Worm (Caenorhabditis elegans) whole organism, L4 larva: Measurements from ENCODE around the gene C50F4.10.

ENCODE experiments used
- F26F4.8 ChIP-seq: fragments of 200-800 bp; sonication (Bioruptor generic); conservative IDR thresholded peaks from 2 replicates; pipeline ENCODE4 v1.3.6; 2022; ENCODE audit warnings: missing genetic modification characterization, missing compliant biosample characterization
- R02D3.7 ChIP-seq: fragments of 150-350 bp; sonication (generic microtip); optimal IDR thresholded peaks from 3 replicates; lab custom pipeline; 2014; ENCODE audit warnings: missing biosample characterization, missing genetic modification characterization
- Y75B8A.6 ChIP-seq: fragments of 200-800 bp; sonication (Bioruptor generic); IDR thresholded peaks from 2 replicates; pipeline ENCODE4 v1.3.6; 2022; ENCODE audit warnings: missing genetic modification reagents, missing genetic modification characterization, missing compliant biosample characterization
- aly-2 ChIP-seq: sonication (generic microtip); optimal IDR thresholded peaks from 2 replicates; lab custom pipeline; 2018; ENCODE audit warnings: missing biosample characterization, missing genetic modification characterization
- attf-4 ChIP-seq: sonication (generic microtip); optimal IDR thresholded peaks from 3 replicates; lab custom pipeline; 2017; ENCODE audit warnings: missing biosample characterization, missing genetic modification characterization
- ceh-62 ChIP-seq: sonication (generic microtip); optimal IDR thresholded peaks from 2 replicates; lab custom pipeline; 2017; ENCODE audit warnings: missing biosample characterization, missing genetic modification characterization
- ces-1 ChIP-seq: fragments of 150-350 bp; sonication (generic microtip); optimal IDR thresholded peaks from 4 replicates; lab custom pipeline; 2014; ENCODE audit warnings: missing biosample characterization, missing genetic modification reagents, missing genetic modification characterization
- daf-12 ChIP-seq: fragments of 150-350 bp; optimal IDR thresholded peaks from 2 replicates; lab custom pipeline; 2014; ENCODE audit warnings: missing biosample characterization, missing genetic modification reagents, missing genetic modification characterization
- daf-16 ChIP-seq, 3 experiments: sonication (generic microtip); optimal IDR thresholded peaks; 2 replicates each; lab custom pipeline; 2016 to 2017; ENCODE audit warnings: missing genetic modification characterization in 3 of 3, missing genetic modification reagents in 3 of 3, mild to moderate bottlenecking in 2 of 3, missing compliant biosample characterization in 2 of 3, missing biosample characterization in 1 of 3, moderate library complexity in 1 of 3
- dmd-6 ChIP-seq: fragments of 200-800 bp; sonication (Bioruptor generic); IDR thresholded peaks from 2 replicates; pipeline ENCODE4 v1.3.6; 2022; ENCODE audit warnings: missing genetic modification reagents, missing genetic modification characterization, missing compliant biosample characterization
- dmd-8 ChIP-seq: fragments of 200-800 bp; sonication (Bioruptor generic); IDR thresholded peaks from 2 replicates; pipeline ENCODE4 v1.3.6; 2022; ENCODE audit warnings: missing genetic modification characterization, missing compliant biosample characterization
- dmd-9 ChIP-seq: fragments of 200-800 bp; sonication (Bioruptor generic); IDR thresholded peaks from 2 replicates; pipeline ENCODE4 v1.3.6; 2022; ENCODE audit warnings: missing genetic modification reagents, missing genetic modification characterization, missing compliant biosample characterization
- dve-1 ChIP-seq: sonication (generic microtip); optimal IDR thresholded peaks from 2 replicates; lab custom pipeline; 2017; ENCODE audit warnings: antibody characterized with exemption, mild to moderate bottlenecking, missing genetic modification characterization, missing compliant biosample characterization; ENCODE audit not compliant: insufficient read depth
- fos-1 ChIP-seq: fragments of 150-350 bp; optimal IDR thresholded peaks from 2 replicates; lab custom pipeline; 2014; ENCODE audit warnings: missing biosample characterization, missing genetic modification characterization
- hif-1 ChIP-seq, 2 experiments: sonication (generic microtip); optimal IDR thresholded peaks; 2 replicates each; lab custom pipeline; 2016 to 2017; ENCODE audit warnings: missing compliant biosample characterization in 2 of 2, missing genetic modification characterization in 2 of 2, missing genetic modification reagents in 2 of 2, missing genotype in 2 of 2, mild to moderate bottlenecking in 1 of 2
- lim-7 ChIP-seq: fragments of 200-800 bp; sonication (Bioruptor generic); IDR thresholded peaks from 2 replicates; pipeline ENCODE4 v1.3.6; 2022; ENCODE audit warnings: missing genetic modification characterization, missing compliant biosample characterization
- lin-39 ChIP-seq: fragments of 150-350 bp; optimal IDR thresholded peaks from 2 replicates; lab custom pipeline; 2014; ENCODE audit warnings: missing biosample characterization, missing genetic modification reagents, missing genetic modification characterization
- madf-5 ChIP-seq, 2 experiments: fragments of 200-800 bp; sonication (Bioruptor generic); IDR thresholded peaks; 2 replicates each; pipeline ENCODE4 v1.3.6; 2022; ENCODE audit warnings: missing compliant biosample characterization in 2 of 2, missing genetic modification characterization in 2 of 2
- mxl-2 ChIP-seq: fragments of 200-800 bp; sonication (Bioruptor generic); conservative IDR thresholded peaks from 2 replicates; pipeline ENCODE4 v1.3.6; 2022; ENCODE audit warnings: missing genetic modification reagents, missing genetic modification characterization, missing compliant biosample characterization
- mxl-3 ChIP-seq: fragments of 200-800 bp; sonication (Bioruptor generic); optimal IDR thresholded peaks from 2 replicates; lab custom pipeline; 2018; ENCODE audit warnings: mild to moderate bottlenecking, missing genetic modification characterization, missing compliant biosample characterization
- nhr-102 ChIP-seq: sonication (generic microtip); optimal IDR thresholded peaks from 2 replicates; lab custom pipeline; 2016; ENCODE audit warnings: mild to moderate bottlenecking, missing genetic modification characterization, moderate library complexity, missing compliant biosample characterization
- nhr-237 ChIP-seq: sonication (generic microtip); optimal IDR thresholded peaks from 2 replicates; lab custom pipeline; 2017; ENCODE audit warnings: missing biosample characterization, missing genetic modification characterization
- nhr-25 ChIP-seq: sonication (generic microtip); optimal IDR thresholded peaks from 2 replicates; lab custom pipeline; 2017; ENCODE audit warnings: missing genetic modification characterization, mild to moderate bottlenecking, missing compliant biosample characterization, antibody characterized with exemption, moderate library complexity, borderline replicate concordance; ENCODE audit not compliant: insufficient read depth
- nhr-28 ChIP-seq: fragments of 150-350 bp; optimal IDR thresholded peaks from 2 replicates; lab custom pipeline; 2014; ENCODE audit warnings: missing biosample characterization, missing genetic modification characterization
- nhr-41 ChIP-seq: fragments of 200-800 bp; sonication (Bioruptor generic); IDR thresholded peaks from 2 replicates; pipeline ENCODE4 v1.3.6; 2022; ENCODE audit warnings: missing genetic modification reagents, missing genetic modification characterization, missing compliant biosample characterization
- nhr-76 ChIP-seq: fragments of 150-350 bp; optimal IDR thresholded peaks from 2 replicates; lab custom pipeline; 2014; ENCODE audit warnings: missing biosample characterization, missing genetic modification characterization
- pha-4 ChIP-seq, 2 experiments: fragments of 150-350 bp in 1 of 2; fragments of 200-800 bp in 1 of 2; sonication (Bioruptor generic) in 1 of 2; IDR thresholded peaks in 1 of 2; optimal IDR thresholded peaks in 1 of 2; 2 replicates each; pipeline versions ENCODE4 v1.3.6 to Lab custom; 2014 to 2022; ENCODE audit warnings: missing genetic modification characterization in 2 of 2, missing genetic modification reagents in 2 of 2, missing biosample characterization in 1 of 2, missing compliant biosample characterization in 1 of 2
- rbr-2 ChIP-seq: sonication (generic microtip); optimal IDR thresholded peaks from 2 replicates; lab custom pipeline; 2016; ENCODE audit warnings: missing genotype, missing genetic modification characterization, missing compliant biosample characterization
- saeg-2 ChIP-seq: fragments of 200-800 bp; sonication (Bioruptor generic); IDR thresholded peaks from 2 replicates; pipeline ENCODE4 v1.3.6; 2022; ENCODE audit warnings: missing genetic modification reagents, missing genetic modification characterization, missing compliant biosample characterization
- set-16 ChIP-seq: fragments of 200-800 bp; sonication (Bioruptor generic); IDR thresholded peaks from 2 replicates; pipeline ENCODE4 v1.3.6; 2022; ENCODE audit warnings: missing genetic modification reagents, missing genetic modification characterization, missing compliant biosample characterization
- unc-39 ChIP-seq: sonication (generic microtip); optimal IDR thresholded peaks from 2 replicates; lab custom pipeline; 2017; ENCODE audit warnings: missing biosample characterization, missing genetic modification characterization
- unc-62 ChIP-seq, 3 experiments: fragments of 150-350 bp in 1 of 3; sonication (generic microtip); optimal IDR thresholded peaks in 2 of 3; peaks in 1 of 3; 1 replicate in 1 of 3; 2 replicates in 2 of 3; lab custom pipeline; 2014 to 2017; ENCODE audit warnings: missing biosample characterization in 3 of 3, missing genetic modification characterization in 3 of 3, missing genetic modification reagents in 3 of 3, missing genotype in 1 of 3
- zag-1 ChIP-seq: fragments of 150-350 bp; optimal IDR thresholded peaks from 2 replicates; lab custom pipeline; 2014; ENCODE audit warnings: missing biosample characterization, missing genetic modification characterization
- zip-11 ChIP-seq: fragments of 200-800 bp; sonication (Bioruptor generic); IDR thresholded peaks from 2 replicates; pipeline ENCODE4 v1.3.6; 2022; ENCODE audit warnings: missing genetic modification characterization, missing compliant biosample characterization
- ztf-7 ChIP-seq: fragments of 150-350 bp; optimal IDR thresholded peaks from 2 replicates; lab custom pipeline; 2014; ENCODE audit warnings: missing biosample characterization, missing genetic modification characterization

C50F4.10 gene

ce11 chrV:9531477-9531876, at the start of gene C50F4.10, which contains the start of gene pfk-1.2:
C50F4.10 (minus strand) TSS chrV:9531577.
pfk-1.2 (plus strand) TSS chrV:9531801.
- TF ChIP-seq rbr-2 (no peak), madf-5 (GFP tag; IDR thresholded peaks at IDR 0.05; lab: Robert Waterston, UW) (no peak), F26F4.8 (GFP tag; lab: Robert Waterston, UW) (no peak), zip-11 (GFP tag; lab: Robert Waterston, UW) (no peak), nhr-102 (tag; lab: Kevin White, UChicago) (no peak), saeg-2 (GFP tag; lab: Robert Waterston, UW) (no peak), hif-1 (tag; optimal IDR thresholded peaks at IDR 0.05; lab: Kevin White, UChicago) (no peak), R02D3.7 (no peak), nhr-41 (GFP tag; lab: Robert Waterston, UW) (no peak), ces-1 (no peak), aly-2 (no peak), fos-1 (tag; lab: Kevin White, UChicago) (no peak), dmd-9 (GFP tag; lab: Robert Waterston, UW) (no peak), nhr-28 (tag; lab: Kevin White, UChicago) (no peak), dmd-8 (GFP tag; lab: Robert Waterston, UW) (no peak), dmd-6 (no peak)
- TF ChIP-seq, all 104 proteins: peak for 0

ce11 chrV:9576991-9577390, 45.6 kb upstream of the C50F4.10 start, which contains the start of gene F25B3.2:
F25B3.2 (plus strand) TSS chrV:9577291.
- TF ChIP-seq nhr-76 (tag; lab: Kevin White, UChicago) (no peak), nhr-237 (tag; lab: Kevin White, UChicago) (no peak), mxl-2 (no peak), set-16 (GFP tag; lab: Robert Waterston, UW) (no peak), pha-4 (GFP tag; IDR thresholded peaks at IDR 0.05; lab: Robert Waterston, UW) (no peak), pha-4 (tag; optimal IDR thresholded peaks at IDR 0.05; lab: Kevin White, UChicago) (no peak), dve-1 (no peak), nhr-25 (no peak), mxl-3 (GFP tag; lab: Kevin White, UChicago) (no peak), lim-7 (GFP tag; lab: Robert Waterston, UW) (no peak), unc-39 (tag; lab: Kevin White, UChicago) (no peak), Y75B8A.6 (GFP tag; lab: Robert Waterston, UW) (no peak), ces-1 (no peak), zip-11 (GFP tag; lab: Robert Waterston, UW) (no peak)
- TF ChIP-seq, all 104 proteins: peak for 0

DNA sequence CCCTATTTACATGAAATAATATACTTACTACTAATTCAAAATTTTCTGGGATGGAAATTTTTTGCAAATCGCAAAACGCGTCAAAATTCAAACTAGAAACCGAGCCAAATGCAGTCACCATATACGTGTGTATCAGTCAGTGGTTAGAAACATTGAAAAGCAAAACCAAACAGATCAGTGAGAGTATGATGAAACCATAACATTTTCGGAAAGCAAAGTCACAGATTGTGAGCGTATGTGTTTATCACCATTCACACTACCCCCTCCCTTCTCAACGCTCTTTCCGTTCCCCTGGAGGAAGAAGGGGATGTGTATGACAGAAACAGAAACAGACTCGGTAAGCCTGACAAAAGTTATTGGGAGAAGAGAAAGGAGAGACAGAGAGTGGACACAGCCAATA, 40.3 kb upstream of the C50F4.10 start:
- TF ChIP-seq dve-1 (peak; percentile 50), ceh-62 (tag; lab: Kevin White, UChicago) (no peak), unc-62 (GFP tag; optimal IDR thresholded peaks at IDR 0.05 in 1 of 2; lab: Kevin White, UChicago) (peak in 1 of 2 experiments; percentile 92), unc-62 (tag; optimal IDR thresholded peaks at IDR 0.05; lab: Kevin White, UChicago) (no peak), daf-16 (GFP tag; optimal IDR thresholded peaks at IDR 0.05; lab: Kevin White, UChicago) (no peak), daf-16 (tag; optimal IDR thresholded peaks at IDR 0.05; lab: Kevin White, UChicago) (no peak), attf-4 (tag; lab: Kevin White, UChicago) (no peak), zag-1 (tag; lab: Kevin White, UChicago) (no peak)

DNA sequence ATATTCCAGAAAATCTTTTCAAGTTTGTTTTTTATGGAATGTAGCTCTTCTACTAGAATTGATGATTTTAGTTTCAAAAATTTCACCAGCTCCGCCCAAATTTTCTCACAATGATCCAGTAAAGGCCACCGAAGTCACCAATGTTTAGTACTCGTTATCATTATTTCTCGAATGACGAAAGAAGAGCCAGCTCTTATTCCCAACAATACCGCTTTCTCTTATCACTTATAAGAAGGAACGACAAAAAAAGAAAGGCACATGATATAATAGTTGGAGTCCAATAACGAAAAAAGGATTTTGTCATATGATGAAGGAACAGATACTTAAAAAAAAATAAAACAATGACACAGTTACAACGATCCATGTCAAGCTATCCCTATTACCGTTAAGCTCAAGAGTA, 39.7 kb upstream of the C50F4.10 start:
- TF ChIP-seq daf-12 (tag; lab: Kevin White, UChicago), result no peak
- peak; percentile 32 for TF ChIP-seq ztf-7 (tag; lab: Kevin White, UChicago)
- TF ChIP-seq dve-1, result peak; percentile 63
- no peak for TF ChIP-seq lin-39 (tag; lab: Kevin White, UChicago)
- no peak for TF ChIP-seq dmd-9 (GFP tag; lab: Robert Waterston, UW)
